Fruit fly (Drosophila melanogaster) whole organism, embryonic: ENCODE measurements around the gene WRNexo.
A peak's percentile ranks its signal among the peaks of the same experiment; 100 is the strongest.

Experiments used
- Ada2b ChIP-seq: fragments of 200-800 bp; sonication (Bioruptor generic); IDR thresholded peaks from 2 replicates; pipeline ENCODE4 v1.3.6; 2022; ENCODE audit warnings: missing biosample characterization, missing genetic modification characterization
- Adf1 ChIP-seq: fragments of 200-800 bp; sonication (Bioruptor generic); IDR thresholded peaks from 2 replicates; pipeline ENCODE4 v1.3.6; 2022; ENCODE audit warnings: missing biosample characterization, missing genetic modification characterization
- Aef1 ChIP-seq: fragments of 200-800 bp; sonication (Bioruptor generic); IDR thresholded peaks from 3 replicates; pipeline ENCODE4 v1.3.6; 2022; ENCODE audit warnings: missing biosample characterization, missing genetic modification characterization
- CG10321 ChIP-seq: fragments of 200-800 bp; sonication (Bioruptor generic); IDR thresholded peaks from 2 replicates; pipeline ENCODE4 v1.3.6; 2022; ENCODE audit warnings: missing biosample characterization, missing genetic modification characterization
- CG10959 ChIP-seq: fragments of 200-800 bp; sonication (Bioruptor generic); IDR thresholded peaks from 2 replicates; pipeline ENCODE4 v1.3.6; 2022; ENCODE audit warnings: missing biosample characterization, missing genetic modification characterization
- CG11456 ChIP-seq: fragments of 200-800 bp; sonication (Bioruptor generic); IDR thresholded peaks from 3 replicates; pipeline ENCODE4 v1.3.6; 2022; ENCODE audit warnings: missing biosample characterization, missing genetic modification characterization
- CG13624 ChIP-seq: fragments of 200-800 bp; sonication (Bioruptor generic); optimal IDR thresholded peaks from 2 replicates; lab custom pipeline; 2016; ENCODE audit warnings: missing biosample characterization, missing genetic modification characterization
- CG14667 ChIP-seq: fragments of 200-800 bp; sonication (Bioruptor generic); IDR thresholded peaks from 2 replicates; pipeline ENCODE4 v1.3.6; 2022; ENCODE audit warnings: missing biosample characterization, missing genetic modification characterization
- CG15073 ChIP-seq: fragments of 200-800 bp; sonication (Bioruptor generic); optimal IDR thresholded peaks from 2 replicates; lab custom pipeline; 2016; ENCODE audit warnings: missing biosample characterization, missing genetic modification characterization
- CG15479 ChIP-seq: fragments of 200-800 bp; sonication (Bioruptor generic); optimal IDR thresholded peaks from 3 replicates; lab custom pipeline; 2019; ENCODE audit warnings: missing biosample characterization, mild to moderate bottlenecking, missing genetic modification characterization, moderate library complexity
- CG17385 ChIP-seq: fragments of 200-800 bp; sonication (Bioruptor generic); optimal IDR thresholded peaks from 3 replicates; lab custom pipeline; 2018; ENCODE audit warnings: missing biosample characterization, mild to moderate bottlenecking, missing genetic modification characterization
- CG2129 ChIP-seq: fragments of 200-800 bp; sonication (Bioruptor generic); IDR thresholded peaks from 2 replicates; pipeline ENCODE4 v1.3.6; 2022; ENCODE audit warnings: missing biosample characterization, missing genetic modification characterization; ENCODE audit not compliant: partially characterized antibody
- CG30020 ChIP-seq: fragments of 200-800 bp; optimal IDR thresholded peaks from 2 replicates; lab custom pipeline; 2019; ENCODE audit warnings: missing biosample characterization, mild to moderate bottlenecking, missing genetic modification characterization, moderate library complexity
- CG32767 ChIP-seq: fragments of 200-800 bp; sonication (Bioruptor generic); IDR thresholded peaks from 2 replicates; pipeline ENCODE4 v1.3.6; 2022; ENCODE audit warnings: missing biosample characterization, missing genetic modification characterization
- CG4360 ChIP-seq: fragments of 200-800 bp; sonication (Bioruptor generic); IDR thresholded peaks from 2 replicates; pipeline ENCODE4 v1.3.6; 2022; ENCODE audit warnings: missing biosample characterization, missing genetic modification characterization
- CG4707 ChIP-seq: fragments of 200-800 bp; sonication (Bioruptor generic); optimal IDR thresholded peaks from 2 replicates; lab custom pipeline; 2018; ENCODE audit warnings: missing biosample characterization, mild to moderate bottlenecking, missing genetic modification characterization, moderate library complexity
- CG6683 ChIP-seq: fragments of 200-800 bp; sonication (Bioruptor generic); optimal IDR thresholded peaks from 2 replicates; lab custom pipeline; 2017; ENCODE audit warnings: missing biosample characterization, mild to moderate bottlenecking, missing genetic modification characterization, missing genetic modification reagents
- CG6813 ChIP-seq: fragments of 200-800 bp; sonication (Bioruptor generic); optimal IDR thresholded peaks from 2 replicates; lab custom pipeline; 2017; ENCODE audit warnings: missing biosample characterization, missing genetic modification characterization, mild to moderate bottlenecking, moderate library complexity, missing genetic modification reagents
- CG8359 ChIP-seq: fragments of 200-800 bp; sonication (Bioruptor generic); optimal IDR thresholded peaks from 2 replicates; lab custom pipeline; 2017; ENCODE audit warnings: missing biosample characterization, mild to moderate bottlenecking, missing genetic modification characterization, borderline replicate concordance
- CG9817 ChIP-seq: fragments of 200-800 bp; sonication (Bioruptor generic); optimal IDR thresholded peaks from 2 replicates; lab custom pipeline; 2018; ENCODE audit warnings: missing biosample characterization, mild to moderate bottlenecking, missing genetic modification characterization, moderate library complexity
- CrebB ChIP-seq: fragments of 200-800 bp; sonication (Bioruptor generic); optimal IDR thresholded peaks from 3 replicates; lab custom pipeline; 2018; ENCODE audit warnings: missing biosample characterization, mild to moderate bottlenecking, missing genetic modification characterization
- D ChIP-seq, 2 experiments: fragments of 200-800 bp in 1 of 2; fragments of >200 bp in 1 of 2; sonication (Bioruptor generic) in 1 of 2; optimal IDR thresholded peaks; 2 replicates in 1 of 2; 3 replicates in 1 of 2; lab custom pipeline; 2017; ENCODE audit warnings: mild to moderate bottlenecking in 1 of 2, missing biosample characterization in 1 of 2, missing genetic modification characterization in 1 of 2, missing genetic modification reagents in 1 of 2
- D19B ChIP-seq: fragments of 200-800 bp; sonication (Bioruptor generic); optimal IDR thresholded peaks from 2 replicates; lab custom pipeline; 2017; ENCODE audit warnings: missing biosample characterization, mild to moderate bottlenecking, missing genetic modification characterization
- Dad ChIP-seq: fragments of 200-800 bp; sonication (Bioruptor generic); optimal IDR thresholded peaks from 3 replicates; lab custom pipeline; 2016; ENCODE audit warnings: missing biosample characterization, missing genetic modification characterization
- Gug ChIP-seq: fragments of 200-800 bp; sonication (Bioruptor generic); IDR thresholded peaks from 4 replicates; pipeline ENCODE4 v1.3.6; 2022; ENCODE audit warnings: missing biosample characterization, missing genetic modification characterization
- HLH54F ChIP-seq: fragments of 200-800 bp; sonication (Bioruptor generic); optimal IDR thresholded peaks from 3 replicates; lab custom pipeline; 2016; ENCODE audit warnings: missing biosample characterization, missing genetic modification characterization
- HLHmδ ChIP-seq: fragments of 200-800 bp; sonication (Bioruptor generic); optimal IDR thresholded peaks from 2 replicates; lab custom pipeline; 2018; ENCODE audit warnings: missing biosample characterization, mild to moderate bottlenecking, missing genetic modification characterization, moderate library complexity
- Kr ChIP-seq: fragments of 200-800 bp; sonication (Bioruptor generic); optimal IDR thresholded peaks from 2 replicates; lab custom pipeline; 2017; ENCODE audit warnings: missing biosample characterization, mild to moderate bottlenecking, missing genetic modification characterization
- Max ChIP-seq: fragments of 200-800 bp; sonication (Bioruptor generic); optimal IDR thresholded peaks from 2 replicates; lab custom pipeline; 2016; ENCODE audit warnings: missing biosample characterization, mild to moderate bottlenecking, missing genetic modification characterization
- Nf-YC ChIP-seq: fragments of 200-800 bp; optimal IDR thresholded peaks from 3 replicates; lab custom pipeline; 2019; ENCODE audit warnings: missing biosample characterization, mild to moderate bottlenecking, missing genetic modification characterization, moderate library complexity
- Scr ChIP-seq: fragments of 200-800 bp; sonication (Bioruptor generic); IDR thresholded peaks from 2 replicates; pipeline ENCODE4 v1.3.6; 2022; ENCODE audit warnings: missing biosample characterization, missing genetic modification characterization; ENCODE audit not compliant: partially characterized antibody
- Ssrp ChIP-seq: fragments of 200-800 bp; sonication (Bioruptor generic); optimal IDR thresholded peaks from 2 replicates; lab custom pipeline; 2018; ENCODE audit warnings: missing biosample characterization, mild to moderate bottlenecking, missing genetic modification characterization, moderate library complexity
- Usf ChIP-seq: fragments of 200-800 bp; sonication (Bioruptor generic); optimal IDR thresholded peaks from 2 replicates; lab custom pipeline; 2017; ENCODE audit warnings: missing genotype, missing biosample characterization, missing genetic modification characterization
- bsh ChIP-seq, 2 experiments: fragments of 200-800 bp; sonication (Bioruptor generic); optimal IDR thresholded peaks; 2 replicates each; lab custom pipeline; 2017 to 2018; ENCODE audit warnings: mild to moderate bottlenecking in 2 of 2, missing biosample characterization in 2 of 2, missing genetic modification characterization in 2 of 2, moderate library complexity in 1 of 2
- cg ChIP-seq: fragments of 200-800 bp; sonication (Bioruptor generic); optimal IDR thresholded peaks from 3 replicates; lab custom pipeline; 2019; ENCODE audit warnings: missing biosample characterization, mild to moderate bottlenecking, missing genetic modification characterization, moderate library complexity
- chn ChIP-seq: fragments of 200-800 bp; sonication (Bioruptor generic); optimal IDR thresholded peaks from 2 replicates; lab custom pipeline; 2016; ENCODE audit warnings: missing biosample characterization, missing genetic modification characterization
- dm ChIP-seq: fragments of 200-800 bp; sonication (Bioruptor generic); optimal IDR thresholded peaks from 3 replicates; lab custom pipeline; 2016; ENCODE audit warnings: missing biosample characterization, missing genetic modification characterization
- her ChIP-seq: fragments of 200-800 bp; sonication (Bioruptor generic); optimal IDR thresholded peaks from 2 replicates; lab custom pipeline; 2016; ENCODE audit warnings: missing biosample characterization, missing genetic modification characterization
- kah ChIP-seq: fragments of 200-800 bp; sonication (Bioruptor generic); optimal IDR thresholded peaks from 2 replicates; lab custom pipeline; 2018; ENCODE audit warnings: missing biosample characterization, mild to moderate bottlenecking, missing genetic modification characterization
- lola ChIP-seq, 3 experiments: fragments of >200 bp in 2 of 3; fragments of 200-800 bp in 1 of 3; sonication (Bioruptor generic) in 1 of 3; optimal IDR thresholded peaks; 2 replicates each; lab custom pipeline; 2017 to 2019; ENCODE audit warnings: missing biosample characterization in 3 of 3, missing genetic modification characterization in 3 of 3, mild to moderate bottlenecking in 1 of 3, moderate library complexity in 1 of 3
- odd ChIP-seq: fragments of 200-800 bp; sonication (Bioruptor generic); optimal IDR thresholded peaks from 2 replicates; lab custom pipeline; 2017; ENCODE audit warnings: missing biosample characterization, mild to moderate bottlenecking, missing genetic modification characterization
- p53 ChIP-seq: fragments of 200-800 bp; sonication (Bioruptor generic); optimal IDR thresholded peaks from 2 replicates; lab custom pipeline; 2016; ENCODE audit warnings: missing biosample characterization, missing genetic modification characterization
- peb ChIP-seq: fragments of 200-800 bp; sonication (Bioruptor generic); IDR thresholded peaks from 2 replicates; pipeline ENCODE4 v1.3.6; 2022; ENCODE audit warnings: missing biosample characterization, missing genetic modification characterization
- phol ChIP-seq: fragments of 200-800 bp; sonication (Bioruptor generic); optimal IDR thresholded peaks from 3 replicates; lab custom pipeline; 2018; ENCODE audit warnings: missing biosample characterization, mild to moderate bottlenecking, missing genetic modification characterization, moderate library complexity
- ranshi ChIP-seq: fragments of 200-800 bp; sonication (Bioruptor generic); IDR thresholded peaks from 2 replicates; pipeline ENCODE4 v1.3.6; 2022; ENCODE audit warnings: missing biosample characterization, missing genetic modification characterization
- rib ChIP-seq: fragments of 200-800 bp; sonication (Bioruptor generic); IDR thresholded peaks from 2 replicates; pipeline ENCODE4 v1.3.6; 2022; ENCODE audit warnings: missing biosample characterization, missing genetic modification characterization
- scrt ChIP-seq: fragments of 200-800 bp; sonication (Bioruptor generic); optimal IDR thresholded peaks from 2 replicates; lab custom pipeline; 2018; ENCODE audit warnings: missing biosample characterization, mild to moderate bottlenecking, missing genetic modification characterization, moderate library complexity
- wor ChIP-seq: fragments of 200-800 bp; sonication (Bioruptor generic); IDR thresholded peaks from 2 replicates; pipeline ENCODE4 v1.3.6; 2022; ENCODE audit warnings: missing biosample characterization, missing genetic modification characterization
- zen ChIP-seq: fragments of 200-800 bp; sonication (Bioruptor generic); optimal IDR thresholded peaks from 3 replicates; lab custom pipeline; 2018; ENCODE audit warnings: missing biosample characterization, mild to moderate bottlenecking, missing genetic modification characterization, moderate library complexity

The WRNexo gene

DNA sequence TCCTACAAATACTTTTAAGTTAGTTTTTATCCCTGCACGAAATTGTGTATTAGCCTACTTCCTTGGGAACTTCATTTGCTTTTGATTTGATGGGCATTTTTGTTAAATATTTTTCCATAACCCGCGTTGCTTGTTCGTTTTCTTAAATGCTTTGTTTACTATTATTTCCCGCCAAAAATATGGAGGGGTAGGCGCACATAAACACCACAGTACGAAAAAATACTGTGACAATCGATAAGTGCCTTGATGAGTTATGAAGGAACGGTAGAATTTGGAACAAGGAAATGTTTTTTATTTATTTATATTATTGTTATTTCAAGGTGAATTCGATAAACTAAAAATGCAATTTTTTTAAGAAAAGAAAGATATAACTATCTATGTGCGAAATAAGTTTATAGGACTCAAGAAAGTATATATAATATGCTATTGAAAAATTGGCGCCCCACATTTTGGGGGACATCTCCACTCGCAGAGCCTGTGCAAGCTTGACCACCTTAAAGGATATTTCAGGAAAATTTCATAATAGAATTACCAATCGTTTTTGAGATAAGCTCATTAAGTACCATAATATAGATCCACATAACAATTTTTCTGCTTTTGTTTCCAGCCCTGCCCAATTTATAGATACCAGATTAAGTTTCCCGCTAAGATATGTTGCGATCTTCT, at the start of gene WRNexo, which contains the start of gene Nup43 (continued):
- TF ChIP-seq HLH54F (GFP tag; lab: Kevin White, UChicago) (peak; percentile 21), CG32767 (GFP tag; lab: Robert Waterston, UW) (no peak), phol (tag; lab: Kevin White, UChicago) (peak; percentile 59), Gug (peak; percentile 32; the same call in 2 of the 4 replicates), scrt (GFP tag; lab: Kevin White, UChicago) (no peak), chn (peak; percentile 33), CrebB (no peak), Scr (no peak), cg (GFP tag; lab: Kevin White, UChicago) (no peak), CG30020 (tag; lab: Kevin White, UChicago) (peak; percentile 72), Aef1 (GFP tag; lab: Robert Waterston, UW) (peak; percentile 36; the same call in 2 of the 3 replicates), lola (GFP tag; optimal IDR thresholded peaks at IDR 0.05; lab: Kevin White, UChicago) (peak in 1 of 3 experiments; percentile 53), Ssrp (tag; lab: Kevin White, UChicago) (no peak), ranshi (GFP tag; lab: Robert Waterston, UW) (peak; percentile 47; the same call in 1 of the 2 replicates), D (optimal IDR thresholded peaks at IDR 0.05; lab: Kevin White, UChicago) (no peak), D (GFP tag; optimal IDR thresholded peaks at IDR 0.05; lab: Kevin White, UChicago) (no peak), Kr (GFP tag; lab: Kevin White, UChicago) (no peak), her (GFP tag; lab: Kevin White, UChicago) (no peak), kah (GFP tag; lab: Kevin White, UChicago) (no peak), CG10321 (GFP tag; lab: Robert Waterston, UW) (no peak), Dad (GFP tag; lab: Kevin White, UChicago) (peak; percentile 1), CG4707 (GFP tag; lab: Kevin White, UChicago) (no peak), p53 (GFP tag; lab: Kevin White, UChicago) (no peak), CG9817 (tag; lab: Kevin White, UChicago) (peak; percentile 55), CG11456 (peak; percentile 17; the same call in 1 of the 3 replicates), Usf (GFP tag; lab: Kevin White, UChicago) (no peak), Nf-YC (tag; lab: Kevin White, UChicago) (peak; percentile 33), CG6683 (GFP tag; lab: Kevin White, UChicago) (no peak), CG6813 (GFP tag; lab: Kevin White, UChicago) (no peak), wor (no peak), bsh (GFP tag; optimal IDR thresholded peaks at IDR 0.05; lab: Kevin White, UChicago) (no peak), D19B (GFP tag; lab: Kevin White, UChicago) (no peak), CG4360 (GFP tag; lab: Robert Waterston, UW) (no peak), CG13624 (GFP tag; lab: Kevin White, UChicago) (no peak), CG15073 (GFP tag; lab: Kevin White, UChicago) (no peak), CG2129 (GFP tag; lab: Robert Waterston, UW) (no peak), peb (no peak), Adf1 (GFP tag; lab: Robert Waterston, UW) (no peak), rib (GFP tag; lab: Robert Waterston, UW) (no peak), dm (GFP tag; lab: Kevin White, UChicago) (peak; percentile 31), CG15479 (GFP tag; lab: Kevin White, UChicago) (no peak), CG17385 (GFP tag; lab: Kevin White, UChicago) (no peak), CG10959 (GFP tag; lab: Robert Waterston, UW) (no peak), HLHmδ (GFP tag; lab: Kevin White, UChicago) (no peak), Ada2b (GFP tag; lab: Robert Waterston, UW) (peak; percentile 46; the same call in 1 of the 2 replicates), zen (tag; lab: Kevin White, UChicago) (peak; percentile 12), CG14667 (GFP tag; lab: Robert Waterston, UW) (no peak), odd (GFP tag; lab: Kevin White, UChicago) (no peak), Max (no peak), CG8359 (no peak)
